Fruit fly (Drosophila melanogaster): ENCODE measurements around the gene CG4972.

dm6 chr2L:10298306-10298705 is 16.3 kb upstream of the CG4972 start:
- TF ChIP-seq CG8478 (optimal IDR thresholded peaks at IDR 0.05) (no peak), CTCF (optimal IDR thresholded peaks at IDR 0.05) (peak; percentile 19 to 40)

Measured in S2 (cell line).